Worm (Caenorhabditis elegans): Measurements from ENCODE around the gene F42A6.2.

DNA sequence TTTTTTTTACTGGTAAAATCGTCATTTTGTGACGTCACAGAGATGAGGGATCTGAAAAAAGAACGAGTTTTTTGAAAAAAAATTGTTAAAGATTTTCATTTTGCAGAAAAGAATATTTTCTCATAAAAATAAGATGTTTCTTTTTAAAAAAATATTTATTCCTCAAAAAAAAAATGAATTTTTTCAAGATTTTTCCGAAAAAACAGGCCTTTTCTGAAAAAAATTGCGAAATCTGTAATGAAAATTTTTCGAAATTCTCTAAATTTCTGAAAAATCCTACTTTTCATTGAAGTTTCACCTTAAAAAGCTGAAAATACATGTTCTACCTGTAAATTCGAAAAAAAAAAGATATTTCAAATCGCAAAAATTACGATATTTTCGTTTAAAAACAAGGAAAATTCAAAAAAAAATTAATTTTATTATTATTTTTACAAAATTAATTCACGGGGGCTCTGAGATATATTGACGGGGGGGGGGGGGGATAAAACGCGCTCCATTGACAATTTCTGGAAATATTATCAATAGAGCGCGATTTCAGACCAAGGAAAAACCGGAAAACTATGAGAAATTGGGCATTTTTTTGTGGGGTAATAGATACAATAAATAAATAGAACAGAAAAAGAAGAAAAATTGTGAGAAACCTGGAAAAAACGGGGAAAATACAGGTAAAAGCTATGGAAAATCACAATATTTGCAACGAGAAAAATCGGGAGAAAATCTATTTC lies 37.0 kb downstream of the F42A6.2 start, which contains the start of gene otub-4:
- TF ChIP-seq fax-1 (tag; optimal IDR thresholded peaks at IDR 0.05) (no peak), rnt-1 (tag; optimal IDR thresholded peaks at IDR 0.05) (no peak), hlh-6 (tag; optimal IDR thresholded peaks at IDR 0.05) (no peak), fkh-10 (GFP tag; optimal IDR thresholded peaks at IDR 0.05) (no peak), C08G9.2 (tag; optimal IDR thresholded peaks at IDR 0.05) (no peak), hlh-8 (tag; optimal IDR thresholded peaks at IDR 0.05) (no peak), ama-1 (optimal IDR thresholded peaks at IDR 0.05) (no peak), pag-3 (tag; optimal IDR thresholded peaks at IDR 0.05; ENCODE audit: borderline replicate concordance) (no peak), ztf-16 (tag; optimal IDR thresholded peaks at IDR 0.05) (no peak)
